Worm (Caenorhabditis elegans) whole organism, early embryonic: ENCODE results near the gene sid-3.

Experiments
- ama-1 ChIP-seq: fragments of 150-350 bp; optimal IDR thresholded peaks from 2 replicates; lab custom pipeline; 2014
- ceh-13 ChIP-seq: fragments of 200-800 bp; sonication (Bioruptor generic); optimal IDR thresholded peaks from 2 replicates; lab custom pipeline; 2018; ENCODE audit warnings: mild to moderate bottlenecking, missing genetic modification characterization, missing compliant biosample characterization
- ceh-36 ChIP-seq: sonication (generic microtip); optimal IDR thresholded peaks from 2 replicates; lab custom pipeline; 2016; ENCODE audit warnings: missing genetic modification characterization, inconsistent platforms, missing compliant biosample characterization
- hmg-4 ChIP-seq: fragments of 200-800 bp; sonication (Bioruptor generic); optimal IDR thresholded peaks from 2 replicates; lab custom pipeline; 2018; ENCODE audit warnings: mild to moderate bottlenecking, missing genetic modification characterization, missing compliant biosample characterization
- pes-1 ChIP-seq: fragments of 200-800 bp; sonication (Bioruptor generic); IDR thresholded peaks from 2 replicates; pipeline ENCODE4 v1.3.6; 2022; ENCODE audit warnings: missing genetic modification reagents, missing genetic modification characterization, missing compliant biosample characterization
- scrt-1 ChIP-seq: fragments of 200-800 bp; sonication (Bioruptor generic); IDR thresholded peaks from 2 replicates; pipeline ENCODE4 v1.3.6; 2022; ENCODE audit warnings: missing genetic modification characterization, missing compliant biosample characterization
- tbx-11 ChIP-seq: fragments of 200-800 bp; sonication (Bioruptor generic); IDR thresholded peaks from 2 replicates; pipeline ENCODE4 v1.3.6; 2022; ENCODE audit warnings: missing genetic modification characterization, missing compliant biosample characterization
- tbx-37 ChIP-seq: fragments of 200-800 bp; sonication (Bioruptor generic); conservative IDR thresholded peaks from 2 replicates; pipeline ENCODE4 v1.3.6; 2022; ENCODE audit warnings: missing genetic modification reagents, missing genetic modification characterization, missing compliant biosample characterization

DNA sequence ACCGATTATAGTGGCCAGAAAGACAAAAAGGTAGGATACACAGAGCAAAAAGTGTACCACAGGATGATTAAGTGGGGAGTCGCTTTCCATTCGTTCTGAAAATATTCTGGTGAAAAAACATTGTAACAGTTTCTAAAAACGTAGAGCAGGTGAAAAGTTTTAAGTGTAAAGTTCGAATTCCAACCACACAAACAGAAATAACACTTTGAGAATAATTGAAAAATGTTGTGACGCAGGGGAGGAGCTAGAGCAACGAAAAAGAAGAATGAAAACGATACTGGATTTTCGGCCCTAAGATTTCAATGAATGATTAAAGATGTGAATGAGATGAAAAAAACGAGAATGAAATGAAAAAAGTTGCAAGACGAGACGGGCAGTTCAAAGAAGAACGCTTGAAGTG is 28.3 kb upstream of the sid-3 start, which contains the start of gene npr-21:
- no peak for TF ChIP-seq tbx-37
- no peak for TF ChIP-seq scrt-1 (GFP tag; lab: Robert Waterston, UW)
- no peak for TF ChIP-seq ama-1 (lab: Kevin White, UChicago)
- TF ChIP-seq hmg-4 = no peak
- no peak for TF ChIP-seq tbx-11 (GFP tag; lab: Robert Waterston, UW)
- TF ChIP-seq ceh-36 (tag; lab: Kevin White, UChicago) = no peak
- no peak for TF ChIP-seq pes-1 (GFP tag; lab: Robert Waterston, UW)
- TF ChIP-seq ceh-13 (GFP tag; lab: Kevin White, UChicago) = no peak
